Fruit fly (Drosophila melanogaster): ENCODE measurements around the gene shd.

shd gene

dm6 chr3L:14613792-14614677, at the start of gene shd:
TSS of gene shd (plus strand) at chr3L:14614458.
- TF ChIP-seq Snoo (tag; optimal IDR thresholded peaks at IDR 0.05), result peak; percentile 35
- TF ChIP-seq EcR (GFP tag; optimal IDR thresholded peaks at IDR 0.05), result peak; percentile 23
- TF ChIP-seq Ets98B (GFP tag; IDR thresholded peaks at IDR 0.05), result peak; percentile 22; the same call in 1 of the 2 replicates
- TF ChIP-seq CG8301 (tag; optimal IDR thresholded peaks at IDR 0.05), result no peak
- TF ChIP-seq CG4496 (GFP tag; IDR thresholded peaks at IDR 0.05), result peak; percentile 71
- TF ChIP-seq CG17806 (tag; optimal IDR thresholded peaks at IDR 0.05), result peak; percentile 35
- TF ChIP-seq gl (tag; optimal IDR thresholded peaks at IDR 0.05), result no peak
- TF ChIP-seq CG9948 (tag; optimal IDR thresholded peaks at IDR 0.05), result peak; percentile 60
- TF ChIP-seq CG32121 (GFP tag; IDR thresholded peaks at IDR 0.05), result no peak
- TF ChIP-seq CG13204 (GFP tag; optimal IDR thresholded peaks at IDR 0.05), result no peak
- peak; percentile 14 for TF ChIP-seq Pif1A (GFP tag; optimal IDR thresholded peaks at IDR 0.05)
- TF ChIP-seq CG12605 (GFP tag; IDR thresholded peaks at IDR 0.05), result peak; percentile 36; the same call in 1 of the 2 replicates
- peak; percentile 72 for TF ChIP-seq CG15710 (tag; optimal IDR thresholded peaks at IDR 0.05)
- no peak for TF ChIP-seq rn (GFP tag; IDR thresholded peaks at IDR 0.05)
- 0 out of 3 replicates have a peak, but pooled peaks have one; percentile 24 for TF ChIP-seq fd96Ca (GFP tag; IDR thresholded peaks at IDR 0.05)
- TF ChIP-seq D1 (tag; optimal IDR thresholded peaks at IDR 0.05), result no peak
- TF ChIP-seq Pif1B (GFP tag; optimal IDR thresholded peaks at IDR 0.05), result no peak
- peak; percentile 76 for TF ChIP-seq CG14655 (GFP tag; optimal IDR thresholded peaks at IDR 0.05)
- TF ChIP-seq CG34367 (tag; optimal IDR thresholded peaks at IDR 0.05), result peak; percentile 44
- TF ChIP-seq CG10348 (GFP tag; IDR thresholded peaks at IDR 0.05), result no peak
- peak; percentile 79 for TF ChIP-seq CG8159 (tag; optimal IDR thresholded peaks at IDR 0.05)

- TF ChIP-seq D1 (tag; optimal IDR thresholded peaks at IDR 0.05), result no peak
- TF ChIP-seq gl (tag; optimal IDR thresholded peaks at IDR 0.05), result no peak
- no peak for TF ChIP-seq Pif1A (GFP tag; optimal IDR thresholded peaks at IDR 0.05)
- TF ChIP-seq CG4496 (GFP tag; IDR thresholded peaks at IDR 0.05), result no peak
- TF ChIP-seq rn (GFP tag; IDR thresholded peaks at IDR 0.05), result no peak
These were observed 49.1 kb upstream of the shd start for dm6 chr3L:14565134-14565587.

dm6 chr3L:14567140-14567539, 47.1 kb upstream of the shd start, which contains the start of gene CG42758:
TSS of gene CG42758 (plus strand) at chr3L:14567440.
- TF ChIP-seq CG17806 (tag; optimal IDR thresholded peaks at IDR 0.05) (no peak), CG4496 (GFP tag; IDR thresholded peaks at IDR 0.05) (no peak), CG8301 (tag; optimal IDR thresholded peaks at IDR 0.05) (no peak), Ets98B (GFP tag; IDR thresholded peaks at IDR 0.05) (no peak), CG12605 (GFP tag; IDR thresholded peaks at IDR 0.05) (no peak), CG9948 (tag; optimal IDR thresholded peaks at IDR 0.05) (no peak), CG10348 (GFP tag; IDR thresholded peaks at IDR 0.05) (no peak), EcR (GFP tag; optimal IDR thresholded peaks at IDR 0.05) (no peak), gl (tag; optimal IDR thresholded peaks at IDR 0.05) (no peak), rn (GFP tag; IDR thresholded peaks at IDR 0.05) (no peak), CG14655 (GFP tag; optimal IDR thresholded peaks at IDR 0.05) (no peak), CG15710 (tag; optimal IDR thresholded peaks at IDR 0.05) (no peak), Pif1A (GFP tag; optimal IDR thresholded peaks at IDR 0.05) (no peak), CG13204 (GFP tag; optimal IDR thresholded peaks at IDR 0.05) (no peak), Snoo (tag; optimal IDR thresholded peaks at IDR 0.05) (no peak), CG32121 (GFP tag; IDR thresholded peaks at IDR 0.05) (no peak)

dm6 chr3L:14569620-14570537, 44.4 kb upstream of the shd start:
- TF ChIP-seq CG8159 (tag; optimal IDR thresholded peaks at IDR 0.05) (no peak), CG10348 (GFP tag; IDR thresholded peaks at IDR 0.05) (no peak), Pif1A (GFP tag; optimal IDR thresholded peaks at IDR 0.05) (no peak)

dm6 chr3L:14574649-14575048, 39.6 kb upstream of the shd start:
- TF ChIP-seq CG17806 (tag; optimal IDR thresholded peaks at IDR 0.05) (no peak), CG32121 (GFP tag; IDR thresholded peaks at IDR 0.05) (no peak), CG4496 (GFP tag; IDR thresholded peaks at IDR 0.05) (no peak), Ets98B (GFP tag; IDR thresholded peaks at IDR 0.05) (no peak), CG8159 (tag; optimal IDR thresholded peaks at IDR 0.05) (no peak), CG12605 (GFP tag; IDR thresholded peaks at IDR 0.05) (no peak), rn (GFP tag; IDR thresholded peaks at IDR 0.05) (no peak), fd96Ca (GFP tag; IDR thresholded peaks at IDR 0.05) (no peak), CG34367 (tag; optimal IDR thresholded peaks at IDR 0.05) (no peak), D1 (tag; optimal IDR thresholded peaks at IDR 0.05) (no peak), CG15710 (tag; optimal IDR thresholded peaks at IDR 0.05) (no peak), gl (tag; optimal IDR thresholded peaks at IDR 0.05) (no peak), CG9948 (tag; optimal IDR thresholded peaks at IDR 0.05) (no peak)
